Fruit fly (Drosophila melanogaster): ENCODE data around the gene CG10877.

CG10877 gene

DNA sequence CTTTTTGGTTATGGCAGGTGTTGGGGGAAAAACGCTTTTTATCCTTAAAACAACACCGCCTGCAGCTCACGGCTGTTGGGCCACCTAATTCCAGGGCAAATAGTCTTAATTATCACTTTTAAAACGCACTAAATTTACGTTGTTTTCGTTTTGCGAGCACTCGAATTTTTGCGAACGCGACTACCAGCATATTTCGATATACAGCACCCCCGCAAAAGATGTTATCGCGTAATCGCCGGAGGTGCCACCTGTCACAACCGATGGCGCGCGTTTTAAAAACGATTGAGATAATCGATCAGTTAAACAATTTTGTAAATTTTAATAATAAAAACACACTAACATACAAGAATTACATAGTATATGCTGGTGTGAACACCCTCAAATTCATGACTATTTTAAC is 11.8 kb downstream of the CG10877 start, which contains the start of gene Stat92E (continued):
- TF ChIP-seq CG17328 (GFP tag; IDR thresholded peaks at IDR 0.05) (no peak), CG6272 (GFP tag; IDR thresholded peaks at IDR 0.05) (no peak), insv (GFP tag; optimal IDR thresholded peaks at IDR 0.05) (no peak), CG42726 (GFP tag; IDR thresholded peaks at IDR 0.05; ENCODE audit: partially characterized antibody) (no peak), BtbVII (GFP tag; optimal IDR thresholded peaks at IDR 0.05) (no peak), Sox100B (GFP tag; optimal IDR thresholded peaks at IDR 0.05) (no peak), CG1792 (GFP tag; optimal IDR thresholded peaks at IDR 0.05) (no peak), CG4617 (GFP tag; optimal IDR thresholded peaks at IDR 0.05; ENCODE audit: borderline replicate concordance) (peak; percentile 42), sisA (GFP tag; IDR thresholded peaks at IDR 0.05) (no peak), Fer2 (tag; optimal IDR thresholded peaks at IDR 0.05) (no peak), gcm2 (GFP tag; optimal IDR thresholded peaks at IDR 0.05) (no peak), cg (GFP tag; optimal IDR thresholded peaks at IDR 0.05) (no peak), pnt (GFP tag; optimal IDR thresholded peaks at IDR 0.05) (no peak), eyg (GFP tag; optimal IDR thresholded peaks at IDR 0.05) (no peak), CG14965 (GFP tag; optimal IDR thresholded peaks at IDR 0.05; ENCODE audit: borderline replicate concordance) (no peak), ftz-f1 (GFP tag; optimal IDR thresholded peaks at IDR 0.05) (no peak), onecut (GFP tag; IDR thresholded peaks at IDR 0.05) (peak; percentile 25; the same call in 1 of the 2 replicates), peb (GFP tag; IDR thresholded peaks at IDR 0.05) (no peak), Gug (GFP tag; IDR thresholded peaks at IDR 0.05) (no peak), ems (GFP tag; optimal IDR thresholded peaks at IDR 0.05) (no peak), Mad (GFP tag; optimal IDR thresholded peaks at IDR 0.05) (no peak), Dref (GFP tag; IDR thresholded peaks at IDR 0.05) (peak; percentile 83), CG16779 (GFP tag; IDR thresholded peaks at IDR 0.05) (no peak), nmo (GFP tag; optimal IDR thresholded peaks at IDR 0.05) (no peak), HmgZ (tag; optimal IDR thresholded peaks at IDR 0.05) (no peak), Hr3 (GFP tag; optimal IDR thresholded peaks at IDR 0.05) (no peak), CG15514 (GFP tag; optimal IDR thresholded peaks at IDR 0.05) (peak; percentile 14), ac (GFP tag; optimal IDR thresholded peaks at IDR 0.05) (no peak), CG15479 (GFP tag; optimal IDR thresholded peaks at IDR 0.05) (no peak), run (tag; optimal IDR thresholded peaks at IDR 0.05) (no peak), lov (optimal IDR thresholded peaks at IDR 0.05) (no peak), lov (GFP tag; IDR thresholded peaks at IDR 0.05) (no peak), fu2 (GFP tag; optimal IDR thresholded peaks at IDR 0.05) (no peak), gfzf (GFP tag; optimal IDR thresholded peaks at IDR 0.05) (no peak), CG11398 (GFP tag; optimal IDR thresholded peaks at IDR 0.05) (no peak), TFAM (GFP tag; optimal IDR thresholded peaks at IDR 0.05) (no peak), CHES-1-like (GFP tag; optimal IDR thresholded peaks at IDR 0.05) (no peak), CG7745 (tag; optimal IDR thresholded peaks at IDR 0.05) (no peak), schlank (tag; optimal IDR thresholded peaks at IDR 0.05) (no peak), Opbp (GFP tag; IDR thresholded peaks at IDR 0.05; ENCODE audit: partially characterized antibody) (no peak), CG34376 (GFP tag; optimal IDR thresholded peaks at IDR 0.05) (peak; percentile 7), dysf (GFP tag; IDR thresholded peaks at IDR 0.05) (0 out of 3 replicates have a peak, but pooled peaks have one; percentile 6), eve (GFP tag; optimal IDR thresholded peaks at IDR 0.05) (peak in 1 of 2 experiments; percentile 60), CG11504 (tag; optimal IDR thresholded peaks at IDR 0.05) (no peak), odd (GFP tag; optimal IDR thresholded peaks at IDR 0.05) (no peak), so (GFP tag; IDR thresholded peaks at IDR 0.05) (no peak), ato (GFP tag; IDR thresholded peaks at IDR 0.05; ENCODE audit: partially characterized antibody) (no peak; the same call in 1 of the 2 replicates), CG2889 (GFP tag; IDR thresholded peaks at IDR 0.05) (no peak), tio (GFP tag; optimal IDR thresholded peaks at IDR 0.05) (no peak), CG4282 (GFP tag; optimal IDR thresholded peaks at IDR 0.05) (no peak), amos (GFP tag; IDR thresholded peaks at IDR 0.05; ENCODE audit: partially characterized antibody) (peak; percentile 22; the same call in 1 of the 2 replicates), CG12104 (GFP tag; optimal IDR thresholded peaks at IDR 0.05) (no peak)
